Worm (Caenorhabditis elegans): ENCODE measurements around the gene Y47D7A.9.
A peak's percentile ranks its signal among the peaks of the same experiment; 100 is the strongest.

Y47D7A.9 gene

ce11 chrV:4396257-4396656 lies 27.5 kb downstream of the Y47D7A.9 start, which contains the start of gene F13A2.3 (continued):
- TF ChIP-seq mxl-3 (GFP tag; optimal IDR thresholded peaks at IDR 0.05) (no peak), unc-39 (tag; optimal IDR thresholded peaks at IDR 0.05) (no peak), mdl-1 (tag; optimal IDR thresholded peaks at IDR 0.05) (no peak), nhr-25 (tag; optimal IDR thresholded peaks at IDR 0.05; ENCODE audit: borderline replicate concordance, insufficient read depth) (no peak), pha-4 (GFP tag; IDR thresholded peaks at IDR 0.05) (no peak), pha-4 (tag; optimal IDR thresholded peaks at IDR 0.05) (no peak)

ce11 chrV:4387916-4388315 lies 35.8 kb downstream of the Y47D7A.9 start:
- TF ChIP-seq fos-1 (tag; optimal IDR thresholded peaks at IDR 0.05) (no peak), vab-7 (GFP tag; IDR thresholded peaks at IDR 0.05) (no peak), nhr-11 (tag; optimal IDR thresholded peaks at IDR 0.05) (no peak), D1046.2 (GFP tag; IDR thresholded peaks at IDR 0.05) (no peak), lin-39 (tag; optimal IDR thresholded peaks at IDR 0.05) (no peak), dve-1 (tag; optimal IDR thresholded peaks at IDR 0.05; ENCODE audit: insufficient read depth) (no peak), set-16 (GFP tag; IDR thresholded peaks at IDR 0.05) (no peak)

- TF ChIP-seq T26A8.4 (GFP tag; IDR thresholded peaks at IDR 0.05) (no peak), ceh-82 (tag; optimal IDR thresholded peaks at IDR 0.05) (no peak), ztf-11 (tag; optimal IDR thresholded peaks at IDR 0.05) (no peak), snpc-4 (tag; optimal IDR thresholded peaks at IDR 0.05) (no peak)
Observed at ce11 chrV:4387402-4387801, 36.4 kb downstream of the Y47D7A.9 start, which contains the start of gene F13A2.9. TSS of gene F13A2.9 (minus strand) at chrV:4387502.

ce11 chrV:4386173-4386572 lies 37.6 kb downstream of the Y47D7A.9 start, which contains the start of gene F13A2.10:
TSS of gene F13A2.10 (minus strand) at chrV:4386273.
- peak; percentile 34 for TF ChIP-seq aha-1 (tag)
- no peak for TF ChIP-seq daf-16 (GFP tag; optimal IDR thresholded peaks at IDR 0.05)
- TF ChIP-seq daf-16 (tag; optimal IDR thresholded peaks at IDR 0.05): no peak

ce11 chrV:4384482-4384881 lies 39.3 kb downstream of the Y47D7A.9 start, which contains the start of gene F13A2.2:
TSS of gene F13A2.2 (minus strand) at chrV:4384582.
- TF ChIP-seq daf-12 (tag; optimal IDR thresholded peaks at IDR 0.05): no peak
- no peak for TF ChIP-seq hlh-30 (tag; optimal IDR thresholded peaks at IDR 0.05; ENCODE audit: insufficient read depth)
- no peak for TF ChIP-seq F49E8.2 (tag; optimal IDR thresholded peaks at IDR 0.05; ENCODE audit: borderline replicate concordance)
- TF ChIP-seq nhr-41 (GFP tag; IDR thresholded peaks at IDR 0.05): no peak
- no peak for TF ChIP-seq ama-1 (optimal IDR thresholded peaks at IDR 0.05)
- TF ChIP-seq hlh-11 (tag; optimal IDR thresholded peaks at IDR 0.05): no peak
- TF ChIP-seq nhr-28 (tag; optimal IDR thresholded peaks at IDR 0.05): no peak
- no peak for TF ChIP-seq mdl-1 (tag; optimal IDR thresholded peaks at IDR 0.05)
- TF ChIP-seq saeg-2 (GFP tag; IDR thresholded peaks at IDR 0.05): no peak
- TF ChIP-seq F10B5.3 (tag; optimal IDR thresholded peaks at IDR 0.05): no peak
- TF ChIP-seq T26A8.4 (GFP tag; IDR thresholded peaks at IDR 0.05): no peak
- no peak for TF ChIP-seq nhr-10 (tag; optimal IDR thresholded peaks at IDR 0.05)
- no peak for TF ChIP-seq dmd-6 (GFP tag; IDR thresholded peaks at IDR 0.05)

ce11 chrV:4382298-4382697 lies 41.5 kb downstream of the Y47D7A.9 start, which contains the start of gene F13A2.1:
TSS of gene F13A2.1 (minus strand) at chrV:4382398.
- TF ChIP-seq ceh-44 (GFP tag; IDR thresholded peaks at IDR 0.05) (no peak), Y105C5A.15 (GFP tag; IDR thresholded peaks at IDR 0.05) (no peak), sdz-12 (GFP tag; optimal IDR thresholded peaks at IDR 0.05) (no peak), F10B5.3 (tag; optimal IDR thresholded peaks at IDR 0.05) (no peak), gei-8 (GFP tag; optimal IDR thresholded peaks at IDR 0.05) (no peak), pqm-1 (tag; optimal IDR thresholded peaks at IDR 0.05) (no peak), F26F4.8 (GFP tag; conservative IDR thresholded peaks at IDR 0.05) (no peak), ama-1 (optimal IDR thresholded peaks at IDR 0.05) (no peak), ZK337.2 (GFP tag; IDR thresholded peaks at IDR 0.05) (no peak), ZK546.5 (tag; optimal IDR thresholded peaks at IDR 0.05) (no peak), ceh-20 (GFP tag; IDR thresholded peaks at IDR 0.05) (no peak), lin-1 (GFP tag; IDR thresholded peaks at IDR 0.05) (no peak), pha-4 (GFP tag; IDR thresholded peaks at IDR 0.05) (no peak), pha-4 (tag; optimal IDR thresholded peaks at IDR 0.05) (no peak), mxl-2 (GFP tag; conservative IDR thresholded peaks at IDR 0.05) (no peak), F37D6.2 (tag; optimal IDR thresholded peaks at IDR 0.05) (no peak)

Data from whole organism, L4 larva.